Fruit fly (Drosophila melanogaster): ENCODE measurements around the gene Cul3.

Cul3 gene

dm6 chr2L:15284700-15285099 lies 12.9 kb upstream of the Cul3 start, which contains the start of gene CG15263:
Gene CG15263 (plus strand): TSS chr2L:15285000.
- TF ChIP-seq CG8478 (optimal IDR thresholded peaks at IDR 0.05) (no peak), Dll (optimal IDR thresholded peaks at IDR 0.05) (no peak), pan (optimal IDR thresholded peaks at IDR 0.05) (no peak), usp (GFP tag; optimal IDR thresholded peaks at IDR 0.05) (no peak), psq (optimal IDR thresholded peaks at IDR 0.05) (no peak), EcR (GFP tag; optimal IDR thresholded peaks at IDR 0.05) (no peak)

- no peak for TF ChIP-seq pan (optimal IDR thresholded peaks at IDR 0.05)
- no peak for TF ChIP-seq CG8478 (optimal IDR thresholded peaks at IDR 0.05)
- no peak for TF ChIP-seq usp (GFP tag; optimal IDR thresholded peaks at IDR 0.05)
- TF ChIP-seq Dll (optimal IDR thresholded peaks at IDR 0.05): no peak
- no peak for TF ChIP-seq EcR (GFP tag; optimal IDR thresholded peaks at IDR 0.05)
- no peak for TF ChIP-seq psq (optimal IDR thresholded peaks at IDR 0.05)
Measured at dm6 chr2L:15280975-15281374, 9.2 kb upstream of the Cul3 start.

- no peak for TF ChIP-seq EcR (GFP tag; optimal IDR thresholded peaks at IDR 0.05)
- TF ChIP-seq CG8478 (optimal IDR thresholded peaks at IDR 0.05): no peak
- TF ChIP-seq pan (optimal IDR thresholded peaks at IDR 0.05): no peak
- no peak for TF ChIP-seq psq (optimal IDR thresholded peaks at IDR 0.05)
- no peak for TF ChIP-seq Dll (optimal IDR thresholded peaks at IDR 0.05)
- TF ChIP-seq usp (GFP tag; optimal IDR thresholded peaks at IDR 0.05): no peak
Measured at dm6 chr2L:15275794-15276193, 4.0 kb upstream of the Cul3 start.

dm6 chr2L:15274783-15275316 lies 3.0 kb upstream of the Cul3 start, which contains the start of gene UK114:
Gene UK114 (minus strand): TSS chr2L:15275091.
- TF ChIP-seq psq (optimal IDR thresholded peaks at IDR 0.05) (no peak), usp (GFP tag; optimal IDR thresholded peaks at IDR 0.05) (no peak), Dll (optimal IDR thresholded peaks at IDR 0.05) (no peak), CG8478 (optimal IDR thresholded peaks at IDR 0.05) (no peak), EcR (GFP tag; optimal IDR thresholded peaks at IDR 0.05) (no peak), pan (optimal IDR thresholded peaks at IDR 0.05) (no peak)

dm6 chr2L:15274292-15274691 lies 2.5 kb upstream of the Cul3 start:
- TF ChIP-seq EcR (GFP tag; optimal IDR thresholded peaks at IDR 0.05): no peak
- TF ChIP-seq CG8478 (optimal IDR thresholded peaks at IDR 0.05): no peak
- TF ChIP-seq pan (optimal IDR thresholded peaks at IDR 0.05): no peak
- no peak for TF ChIP-seq psq (optimal IDR thresholded peaks at IDR 0.05)
- TF ChIP-seq usp (GFP tag; optimal IDR thresholded peaks at IDR 0.05): no peak
- TF ChIP-seq Dll (optimal IDR thresholded peaks at IDR 0.05): no peak

dm6 chr2L:15273521-15274123 lies 1.8 kb upstream of the Cul3 start:
- no peak for TF ChIP-seq EcR (GFP tag; optimal IDR thresholded peaks at IDR 0.05)
- no peak for TF ChIP-seq CG8478 (optimal IDR thresholded peaks at IDR 0.05)
- TF ChIP-seq usp (GFP tag; optimal IDR thresholded peaks at IDR 0.05): no peak
- no peak for TF ChIP-seq psq (optimal IDR thresholded peaks at IDR 0.05)
- TF ChIP-seq Dll (optimal IDR thresholded peaks at IDR 0.05): no peak
- no peak for TF ChIP-seq pan (optimal IDR thresholded peaks at IDR 0.05)

- TF ChIP-seq psq (optimal IDR thresholded peaks at IDR 0.05) (no peak), CG8478 (optimal IDR thresholded peaks at IDR 0.05) (peak; percentile 44), Dll (optimal IDR thresholded peaks at IDR 0.05) (no peak)
Measured at dm6 chr2L:15271336-15271735, 488 bp downstream of the Cul3 start.

- TF ChIP-seq CG8478 (optimal IDR thresholded peaks at IDR 0.05) (no peak), Dll (optimal IDR thresholded peaks at IDR 0.05) (peak; percentile 97)
Measured at dm6 chr2L:15264483-15264987, 7.3 kb downstream of the Cul3 start, which contains the start of gene yuri. Gene yuri (minus strand): TSS chr2L:15264692.

- no peak for TF ChIP-seq Dll (optimal IDR thresholded peaks at IDR 0.05)
Measured at dm6 chr2L:15256249-15256648, 15.6 kb downstream of the Cul3 start, which contains the start of the genes PolD3 and Uxt. Gene PolD3 (minus strand): TSS chr2L:15256304. Gene Uxt (plus strand): TSS chr2L:15256581.

dm6 chr2L:15254229-15254861 lies 17.5 kb downstream of the Cul3 start:
- no peak for TF ChIP-seq usp (GFP tag; optimal IDR thresholded peaks at IDR 0.05)
- TF ChIP-seq CG8478 (optimal IDR thresholded peaks at IDR 0.05): no peak
- no peak for TF ChIP-seq psq (optimal IDR thresholded peaks at IDR 0.05)
- TF ChIP-seq Dll (optimal IDR thresholded peaks at IDR 0.05): no peak
- no peak for TF ChIP-seq EcR (GFP tag; optimal IDR thresholded peaks at IDR 0.05)
- no peak for TF ChIP-seq pan (optimal IDR thresholded peaks at IDR 0.05)

- TF ChIP-seq psq (optimal IDR thresholded peaks at IDR 0.05) (no peak), EcR (GFP tag; optimal IDR thresholded peaks at IDR 0.05) (no peak), pan (optimal IDR thresholded peaks at IDR 0.05) (no peak), Dll (optimal IDR thresholded peaks at IDR 0.05) (no peak), usp (GFP tag; optimal IDR thresholded peaks at IDR 0.05) (no peak), CG8478 (optimal IDR thresholded peaks at IDR 0.05) (no peak)
Measured at dm6 chr2L:15249682-15250081, 22.1 kb downstream of the Cul3 start.

- no peak for TF ChIP-seq usp (GFP tag; optimal IDR thresholded peaks at IDR 0.05)
Measured at dm6 chr2L:15249006-15249513, 22.8 kb downstream of the Cul3 start.
